Worm (Caenorhabditis elegans) whole organism, L1 larva: ENCODE results near the gene W06E11.1.

Experiments used
- C16A3.4 ChIP-seq: fragments of 150-350 bp; optimal IDR thresholded peaks from 2 replicates; lab custom pipeline; 2014; ENCODE audit warnings: missing biosample characterization, missing genetic modification characterization
- F16B12.6 ChIP-seq: fragments of 150-350 bp; optimal IDR thresholded peaks from 2 replicates; lab custom pipeline; 2014; ENCODE audit warnings: missing biosample characterization, missing genetic modification characterization
- alr-1 ChIP-seq: fragments of 200-800 bp; sonication (Bioruptor generic); optimal IDR thresholded peaks from 2 replicates; lab custom pipeline; 2018; ENCODE audit warnings: borderline replicate concordance, mild to moderate bottlenecking, missing genetic modification characterization, missing compliant biosample characterization
- aly-2 ChIP-seq: fragments of 150-350 bp; optimal IDR thresholded peaks from 2 replicates; lab custom pipeline; 2014; ENCODE audit warnings: missing biosample characterization, missing genetic modification characterization
- blmp-1 ChIP-seq: fragments of 150-350 bp; optimal IDR thresholded peaks from 2 replicates; lab custom pipeline; 2014; ENCODE audit warnings: missing biosample characterization, missing genetic modification characterization
- ceh-8 ChIP-seq: fragments of 200-800 bp; sonication (Bioruptor generic); optimal IDR thresholded peaks from 2 replicates; lab custom pipeline; 2018; ENCODE audit warnings: mild to moderate bottlenecking, missing genetic modification characterization, moderate library complexity, missing compliant biosample characterization
- ceh-82 ChIP-seq, 3 experiments: fragments of 150-350 bp in 1 of 3; sonication (generic microtip) in 2 of 3; optimal IDR thresholded peaks; 2 replicates each; lab custom pipeline; 2014 to 2017; ENCODE audit warnings: missing biosample characterization in 3 of 3, missing genetic modification characterization in 3 of 3
- ceh-90 ChIP-seq: sonication (generic microtip); optimal IDR thresholded peaks from 2 replicates; lab custom pipeline; 2016; ENCODE audit warnings: missing genetic modification characterization, missing compliant biosample characterization
- ces-1 ChIP-seq: fragments of 150-350 bp; optimal IDR thresholded peaks from 2 replicates; lab custom pipeline; 2014; ENCODE audit warnings: missing biosample characterization, missing genetic modification reagents, missing genetic modification characterization
- dpl-1 ChIP-seq, 3 experiments: fragments of 150-350 bp in 2 of 3; sonication (generic microtip) in 1 of 3; optimal IDR thresholded peaks; 2 replicates each; lab custom pipeline; 2014 to 2017; ENCODE audit warnings: missing biosample characterization in 3 of 3, missing genetic modification characterization in 3 of 3, missing genetic modification reagents in 3 of 3
- dsc-1 ChIP-seq: sonication (generic microtip); optimal IDR thresholded peaks from 2 replicates; lab custom pipeline; 2016; ENCODE audit warnings: mild to moderate bottlenecking, missing genetic modification characterization, missing compliant biosample characterization
- efl-1 ChIP-seq, 4 experiments: fragments of 150-350 bp; optimal IDR thresholded peaks in 3 of 4; peaks in 1 of 4; 1 replicate in 1 of 4; 2 replicates in 3 of 4; lab custom pipeline; 2014; ENCODE audit warnings: missing biosample characterization in 2 of 4, missing genetic modification characterization in 2 of 4, missing genetic modification reagents in 2 of 4
- egl-13 ChIP-seq: sonication (generic microtip); optimal IDR thresholded peaks from 2 replicates; lab custom pipeline; 2016; ENCODE audit warnings: missing genotype, missing genetic modification reagents, missing genetic modification characterization, missing compliant biosample characterization
- egl-27 ChIP-seq, 2 experiments: fragments of 150-350 bp in 1 of 2; sonication (generic microtip); optimal IDR thresholded peaks; 3 replicates each; lab custom pipeline; 2017 to 2018; ENCODE audit warnings: missing biosample characterization in 2 of 2, missing genetic modification characterization in 2 of 2, missing genetic modification reagents in 2 of 2
- elt-2 ChIP-seq: sonication (generic microtip); optimal IDR thresholded peaks from 2 replicates; lab custom pipeline; 2016; ENCODE audit warnings: missing genetic modification characterization, mild to moderate bottlenecking, inconsistent platforms, missing compliant biosample characterization, missing genetic modification reagents
- elt-3 ChIP-seq, 6 experiments: fragments of 150-350 bp in 1 of 6; sonication (generic microtip); optimal IDR thresholded peaks; 2 replicates each; lab custom pipeline; 2017 to 2018; ENCODE audit warnings: missing biosample characterization in 6 of 6, missing genetic modification characterization in 6 of 6, inconsistent platforms in 1 of 6
- fkh-10 ChIP-seq: sonication (generic microtip); optimal IDR thresholded peaks from 2 replicates; lab custom pipeline; 2017; ENCODE audit warnings: missing biosample characterization, missing genetic modification reagents, missing genetic modification characterization
- fkh-4 ChIP-seq: sonication (generic microtip); optimal IDR thresholded peaks from 2 replicates; lab custom pipeline; 2016; ENCODE audit warnings: missing compliant biosample characterization, missing genetic modification characterization, borderline replicate concordance
- fos-1 ChIP-seq: fragments of 150-350 bp; optimal IDR thresholded peaks from 2 replicates; lab custom pipeline; 2014; ENCODE audit warnings: missing biosample characterization, missing genetic modification characterization
- grh-1 ChIP-seq: fragments of 200-800 bp; sonication (Bioruptor generic); IDR thresholded peaks from 2 replicates; pipeline ENCODE4 v1.3.6; 2022; ENCODE audit warnings: missing genetic modification reagents, missing genetic modification characterization, missing compliant biosample characterization
- hlh-17 ChIP-seq: fragments of 200-800 bp; sonication (Bioruptor generic); optimal IDR thresholded peaks from 2 replicates; lab custom pipeline; 2018; ENCODE audit warnings: missing genetic modification characterization, mild to moderate bottlenecking, missing compliant biosample characterization, moderate library complexity, borderline replicate concordance
- hpl-2 ChIP-seq: fragments of 150-350 bp; optimal IDR thresholded peaks from 2 replicates; lab custom pipeline; 2014; ENCODE audit warnings: missing biosample characterization, missing genetic modification reagents, missing genetic modification characterization
- irx-1 ChIP-seq: sonication (generic microtip); optimal IDR thresholded peaks from 2 replicates; lab custom pipeline; 2016; ENCODE audit warnings: missing genetic modification characterization, missing compliant biosample characterization
- isw-1 ChIP-seq: fragments of 200-800 bp; sonication (Bioruptor generic); IDR thresholded peaks from 2 replicates; pipeline ENCODE4 v1.3.6; 2022; ENCODE audit warnings: missing genetic modification characterization, missing compliant biosample characterization
- jun-1 ChIP-seq: fragments of 150-350 bp; optimal IDR thresholded peaks from 2 replicates; lab custom pipeline; 2014; ENCODE audit warnings: missing biosample characterization, missing genetic modification reagents, missing genetic modification characterization
- lin-13 ChIP-seq: fragments of 150-350 bp; optimal IDR thresholded peaks from 2 replicates; lab custom pipeline; 2014; ENCODE audit warnings: missing biosample characterization, missing genetic modification reagents, missing genetic modification characterization
- lin-14 ChIP-seq: fragments of 200-800 bp; sonication (Bioruptor generic); optimal IDR thresholded peaks from 2 replicates; lab custom pipeline; 2018; ENCODE audit warnings: mild to moderate bottlenecking, missing genetic modification characterization, moderate library complexity, missing compliant biosample characterization
- lin-15B ChIP-seq: fragments of 150-350 bp; sonication (generic microtip); optimal IDR thresholded peaks from 3 replicates; lab custom pipeline; 2014; ENCODE audit warnings: missing biosample characterization, missing genetic modification characterization
- lin-35 ChIP-seq, 2 experiments: fragments of 150-350 bp; optimal IDR thresholded peaks; 2 replicates each; lab custom pipeline; 2014; ENCODE audit warnings: missing biosample characterization in 2 of 2, missing genetic modification characterization in 2 of 2, missing genetic modification reagents in 2 of 2
- lir-3 ChIP-seq: sonication (generic microtip); optimal IDR thresholded peaks from 2 replicates; lab custom pipeline; 2016; ENCODE audit warnings: mild to moderate bottlenecking, missing genetic modification characterization, moderate library complexity, missing compliant biosample characterization; ENCODE audit not compliant: poor library complexity
- lsy-2 ChIP-seq, 2 experiments: fragments of 150-350 bp; optimal IDR thresholded peaks; 2 replicates each; lab custom pipeline; 2014; ENCODE audit warnings: missing biosample characterization in 2 of 2, missing genetic modification characterization in 2 of 2
- mdl-1 ChIP-seq, 2 experiments: fragments of 150-350 bp; optimal IDR thresholded peaks; 2 replicates each; lab custom pipeline; 2014 to 2017; ENCODE audit warnings: missing biosample characterization in 2 of 2, missing genetic modification characterization in 2 of 2, inconsistent platforms in 1 of 2
- mep-1 ChIP-seq: fragments of 150-350 bp; optimal IDR thresholded peaks from 2 replicates; lab custom pipeline; 2014; ENCODE audit warnings: missing biosample characterization, missing genetic modification characterization
- nhr-19 ChIP-seq: fragments of 200-800 bp; sonication (Bioruptor generic); conservative IDR thresholded peaks from 2 replicates; pipeline ENCODE4 v1.3.6; 2022; ENCODE audit warnings: missing genetic modification characterization, missing compliant biosample characterization
- nhr-237 ChIP-seq: fragments of 150-350 bp; optimal IDR thresholded peaks from 2 replicates; lab custom pipeline; 2014; ENCODE audit warnings: missing biosample characterization, missing genetic modification characterization
- nhr-47 ChIP-seq: sonication (generic microtip); optimal IDR thresholded peaks from 2 replicates; lab custom pipeline; 2016; ENCODE audit warnings: mild to moderate bottlenecking, missing genetic modification characterization, moderate library complexity, missing compliant biosample characterization
- nhr-71 ChIP-seq: sonication (generic microtip); optimal IDR thresholded peaks from 2 replicates; lab custom pipeline; 2016; ENCODE audit warnings: mild to moderate bottlenecking, missing genetic modification characterization, moderate library complexity, missing compliant biosample characterization
- nhr-76 ChIP-seq: sonication (generic microtip); optimal IDR thresholded peaks from 2 replicates; lab custom pipeline; 2017; ENCODE audit warnings: missing biosample characterization, missing genetic modification characterization
- nhr-77 ChIP-seq: fragments of 150-350 bp; optimal IDR thresholded peaks from 2 replicates; lab custom pipeline; 2014; ENCODE audit warnings: missing biosample characterization, missing genetic modification characterization
- nhr-90 ChIP-seq: sonication (generic microtip); optimal IDR thresholded peaks from 2 replicates; lab custom pipeline; 2016; ENCODE audit warnings: mild to moderate bottlenecking, missing genetic modification characterization, missing compliant biosample characterization; ENCODE audit not compliant: poor library complexity
- pag-3 ChIP-seq: sonication (generic microtip); optimal IDR thresholded peaks from 2 replicates; lab custom pipeline; 2017; ENCODE audit warnings: missing genetic modification characterization, mild to moderate bottlenecking, missing compliant biosample characterization, antibody characterized with exemption, borderline replicate concordance; ENCODE audit not compliant: insufficient read depth
- rnt-1 ChIP-seq: sonication (generic microtip); optimal IDR thresholded peaks from 2 replicates; lab custom pipeline; 2016; ENCODE audit warnings: mild to moderate bottlenecking, missing genetic modification characterization, moderate library complexity, missing compliant biosample characterization
- skn-1 ChIP-seq: fragments of 150-350 bp; optimal IDR thresholded peaks from 2 replicates; lab custom pipeline; 2014; ENCODE audit warnings: missing biosample characterization, missing genetic modification characterization
- snu-23 ChIP-seq: sonication (generic microtip); optimal IDR thresholded peaks from 2 replicates; lab custom pipeline; 2016; ENCODE audit warnings: missing genetic modification characterization, missing compliant biosample characterization
- sox-4 ChIP-seq: sonication (generic microtip); optimal IDR thresholded peaks from 2 replicates; lab custom pipeline; 2016; ENCODE audit warnings: missing genetic modification characterization, missing compliant biosample characterization
- unc-130 ChIP-seq: fragments of 150-350 bp; optimal IDR thresholded peaks from 2 replicates; lab custom pipeline; 2017; ENCODE audit warnings: missing biosample characterization, missing genetic modification characterization, inconsistent platforms
- unc-30 ChIP-seq: sonication (generic microtip); optimal IDR thresholded peaks from 2 replicates; lab custom pipeline; 2017; ENCODE audit warnings: missing biosample characterization, missing genetic modification characterization
- unc-86 ChIP-seq: sonication (generic microtip); optimal IDR thresholded peaks from 2 replicates; lab custom pipeline; 2016; ENCODE audit warnings: missing genetic modification characterization, missing compliant biosample characterization
- vab-15 ChIP-seq: sonication (generic microtip); optimal IDR thresholded peaks from 2 replicates; lab custom pipeline; 2017; ENCODE audit warnings: missing genotype, mild to moderate bottlenecking, missing genetic modification characterization, missing compliant biosample characterization
- ztf-4 ChIP-seq: fragments of 150-350 bp; optimal IDR thresholded peaks from 2 replicates; lab custom pipeline; 2014; ENCODE audit warnings: missing biosample characterization, missing genetic modification characterization

W06E11.1 gene

DNA sequence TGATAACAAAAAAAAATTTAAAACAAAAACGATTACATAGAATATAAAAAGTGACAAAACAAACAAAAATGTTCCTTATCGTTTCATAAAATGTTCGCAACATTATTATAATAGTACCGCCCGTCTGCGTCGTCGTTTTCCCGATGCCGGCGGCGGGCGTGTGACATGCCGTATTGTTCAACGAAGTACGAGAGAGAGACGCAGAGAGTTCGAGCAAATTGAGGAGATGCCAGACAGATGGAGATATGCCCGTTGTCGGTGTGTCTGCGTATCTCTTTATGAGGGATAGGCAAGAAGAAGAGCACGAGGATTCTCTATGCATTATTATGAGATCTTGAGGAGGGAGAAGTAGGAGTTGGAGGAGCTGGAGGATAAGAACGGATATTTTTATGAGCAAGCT is 18.1 kb upstream of the W06E11.1 start:
- peak; percentile 34 for TF ChIP-seq vab-15 (tag; lab: Kevin White, UChicago)
- peak; percentile 86 for TF ChIP-seq pag-3 (tag; lab: Kevin White, UChicago)
- peak; percentile 72 for TF ChIP-seq egl-13 (tag; lab: Kevin White, UChicago)
- peak in 1 of 2 experiments; percentile 63 for TF ChIP-seq egl-27 (tag; optimal IDR thresholded peaks at IDR 0.05; lab: Kevin White, UChicago)
- peak; percentile 81 for TF ChIP-seq elt-2
- TF ChIP-seq lir-3 (tag; lab: Kevin White, UChicago), result peak; percentile 59
- no peak for TF ChIP-seq ces-1 (GFP tag; lab: Kevin White, UChicago)
- no peak for TF ChIP-seq irx-1 (tag; lab: Kevin White, UChicago)
- TF ChIP-seq ztf-4 (tag; lab: Kevin White, UChicago), result peak; percentile 84
- no peak for TF ChIP-seq aly-2 (tag; lab: Kevin White, UChicago)
- peak; percentile 76 to 83 for TF ChIP-seq lsy-2 (tag; optimal IDR thresholded peaks at IDR 0.05; lab: Kevin White, UChicago)
- TF ChIP-seq nhr-76 (tag; lab: Kevin White, UChicago), result no peak
- no peak for TF ChIP-seq unc-30 (tag; lab: Kevin White, UChicago)
- peak; percentile 83 for TF ChIP-seq unc-130
- TF ChIP-seq efl-1 (optimal IDR thresholded peaks at IDR 0.05; lab: Kevin White, UChicago), result peak; percentile 67 to 83
- peak; percentile 48 to 93 for TF ChIP-seq efl-1 (GFP tag; optimal IDR thresholded peaks at IDR 0.05 in 1 of 2; lab: Kevin White, UChicago)
- peak; percentile 72 for TF ChIP-seq nhr-90 (tag; lab: Kevin White, UChicago)
- TF ChIP-seq sox-4 (tag; lab: Kevin White, UChicago), result peak; percentile 21
- no peak for TF ChIP-seq alr-1 (tag; lab: Kevin White, UChicago)
- TF ChIP-seq skn-1 (tag; lab: Kevin White, UChicago), result peak; percentile 86
- TF ChIP-seq hpl-2 (GFP tag; lab: Kevin White, UChicago), result peak; percentile 5
- peak; percentile 83 for TF ChIP-seq nhr-47 (tag; lab: Kevin White, UChicago)
- TF ChIP-seq dsc-1, result peak; percentile 89
- TF ChIP-seq jun-1 (tag; lab: Kevin White, UChicago), result peak; percentile 70
- peak; percentile 53 to 93 (median 71) for TF ChIP-seq ceh-82 (tag; optimal IDR thresholded peaks at IDR 0.05; lab: Kevin White, UChicago)
- TF ChIP-seq nhr-237 (tag; lab: Kevin White, UChicago), result peak; percentile 61
- peak; percentile 84 for TF ChIP-seq blmp-1 (tag; lab: Kevin White, UChicago)
- peak; percentile 66 for TF ChIP-seq fkh-10 (GFP tag; lab: Kevin White, UChicago)
- TF ChIP-seq nhr-71, result peak; percentile 95
- peak; percentile 85 for TF ChIP-seq rnt-1 (tag; lab: Kevin White, UChicago)
- no peak for TF ChIP-seq hlh-17 (GFP tag; lab: Kevin White, UChicago)
- peak; percentile 100 for TF ChIP-seq lin-14 (GFP tag; lab: Kevin White, UChicago)
- peak; percentile 43 for TF ChIP-seq lin-15B
- peak; percentile 78 for TF ChIP-seq ceh-8
- peak; percentile 75 for TF ChIP-seq unc-86 (tag; lab: Kevin White, UChicago)
- TF ChIP-seq lin-35 (GFP tag; optimal IDR thresholded peaks at IDR 0.05; lab: Kevin White, UChicago), result peak; percentile 78 to 84
- TF ChIP-seq elt-3 (tag; optimal IDR thresholded peaks at IDR 0.05; lab: Kevin White, UChicago), result peak in 3 of 6 experiments; percentile 74 to 83 (median 78)
- TF ChIP-seq F16B12.6, result no peak
- TF ChIP-seq fkh-4 (tag; lab: Kevin White, UChicago), result no peak
- TF ChIP-seq mdl-1 (tag; optimal IDR thresholded peaks at IDR 0.05; lab: Kevin White, UChicago), result peak in 1 of 2 experiments; percentile 95
- TF ChIP-seq ceh-90 (tag; lab: Kevin White, UChicago), result no peak
- 0 out of 2 replicates have a peak, but pooled peaks have one; percentile 16 for TF ChIP-seq grh-1 (GFP tag; lab: Robert Waterston, UW)
- TF ChIP-seq C16A3.4 (tag; lab: Kevin White, UChicago), result peak; percentile 76
- peak; percentile 64 for TF ChIP-seq isw-1 (GFP tag; lab: Robert Waterston, UW)
- peak; percentile 83 for TF ChIP-seq nhr-19 (GFP tag; lab: Robert Waterston, UW)
- TF ChIP-seq mep-1 (tag; lab: Kevin White, UChicago), result peak; percentile 95
- TF ChIP-seq lin-13 (GFP tag; lab: Kevin White, UChicago), result peak; percentile 84
- TF ChIP-seq dpl-1 (GFP tag; optimal IDR thresholded peaks at IDR 0.05; lab: Kevin White, UChicago), result peak; percentile 32 to 65 (median 51)
- peak; percentile 72 for TF ChIP-seq fos-1 (tag; lab: Kevin White, UChicago)
- TF ChIP-seq snu-23 (GFP tag; lab: Kevin White, UChicago), result peak; percentile 95
- peak; percentile 86 for TF ChIP-seq nhr-77 (tag; lab: Kevin White, UChicago)
